Fruit fly (Drosophila melanogaster) whole organism, prepupa: ENCODE results near the gene ago.

Source experiments
- CG10669 ChIP-seq: fragments of 200-800 bp; sonication (Bioruptor generic); optimal IDR thresholded peaks from 3 replicates; lab custom pipeline; 2018; ENCODE audit warnings: missing biosample characterization, mild to moderate bottlenecking, missing genetic modification characterization, moderate library complexity
- CG11902 ChIP-seq: fragments of 200-800 bp; sonication (Bioruptor generic); optimal IDR thresholded peaks from 3 replicates; lab custom pipeline; 2016; ENCODE audit warnings: missing biosample characterization, missing genetic modification characterization
- CG1621 ChIP-seq: fragments of 200-800 bp; sonication (Bioruptor generic); optimal IDR thresholded peaks from 3 replicates; lab custom pipeline; 2018; ENCODE audit warnings: missing biosample characterization, mild to moderate bottlenecking, missing genetic modification characterization
- CG16779 ChIP-seq: fragments of 200-800 bp; sonication (Bioruptor generic); optimal IDR thresholded peaks from 3 replicates; lab custom pipeline; 2017; ENCODE audit warnings: missing biosample characterization, mild to moderate bottlenecking, missing genetic modification characterization
- CG32006 ChIP-seq: fragments of 200-800 bp; sonication (Bioruptor generic); optimal IDR thresholded peaks from 3 replicates; lab custom pipeline; 2017; ENCODE audit warnings: missing biosample characterization, mild to moderate bottlenecking, missing genetic modification characterization
- CG6792 ChIP-seq: fragments of 200-800 bp; sonication (Bioruptor generic); optimal IDR thresholded peaks from 3 replicates; lab custom pipeline; 2016; ENCODE audit warnings: missing biosample characterization, missing genetic modification characterization
- CG8119 ChIP-seq: fragments of 200-800 bp; sonication (Bioruptor generic); IDR thresholded peaks from 3 replicates; pipeline ENCODE4 v1.3.6; 2022; ENCODE audit warnings: missing biosample characterization, missing genetic modification characterization
- Eip75B ChIP-seq: fragments of 200-800 bp; sonication (Bioruptor generic); optimal IDR thresholded peaks from 3 replicates; lab custom pipeline; 2016; ENCODE audit warnings: missing biosample characterization, missing genetic modification characterization
- Eip93F ChIP-seq: fragments of 200-800 bp; sonication (Bioruptor generic); optimal IDR thresholded peaks from 2 replicates; lab custom pipeline; 2016; ENCODE audit warnings: missing biosample characterization, mild to moderate bottlenecking, missing genetic modification characterization
- Gug ChIP-seq: fragments of 200-800 bp; sonication (Bioruptor generic); IDR thresholded peaks from 2 replicates; pipeline ENCODE4 v1.3.6; 2022; ENCODE audit warnings: missing biosample characterization, missing genetic modification characterization
- Sox14 ChIP-seq: fragments of 200-800 bp; sonication (Bioruptor generic); optimal IDR thresholded peaks from 3 replicates; lab custom pipeline; 2016; ENCODE audit warnings: missing biosample characterization, missing genetic modification characterization
- esn ChIP-seq: fragments of 200-800 bp; sonication (Bioruptor generic); optimal IDR thresholded peaks from 2 replicates; lab custom pipeline; 2016; ENCODE audit warnings: missing biosample characterization, mild to moderate bottlenecking, missing genetic modification characterization, moderate library complexity
- fd59A ChIP-seq: fragments of 200-800 bp; sonication (Bioruptor generic); optimal IDR thresholded peaks from 2 replicates; lab custom pipeline; 2017; ENCODE audit warnings: missing biosample characterization, mild to moderate bottlenecking, missing genetic modification characterization, missing genetic modification reagents

dm6 chr3L:4293304-4293703 lies 39.2 kb upstream of the ago start:
- TF ChIP-seq Eip75B (GFP tag; lab: Kevin White, UChicago) (no peak), Gug (GFP tag; lab: Robert Waterston, UW) (no peak), CG11902 (no peak), CG1621 (tag; lab: Kevin White, UChicago) (no peak), CG6792 (GFP tag; lab: Kevin White, UChicago) (no peak), CG10669 (no peak), CG32006 (GFP tag; lab: Kevin White, UChicago) (peak; percentile 27), fd59A (GFP tag; lab: Kevin White, UChicago) (no peak), Eip93F (GFP tag; lab: Kevin White, UChicago) (no peak), CG8119 (GFP tag; lab: Robert Waterston, UW) (no peak), Sox14 (GFP tag; lab: Kevin White, UChicago) (no peak), CG16779 (tag; lab: Kevin White, UChicago) (no peak), esn (GFP tag; lab: Kevin White, UChicago) (no peak)
